Fruit fly (Drosophila melanogaster) whole organism, embryonic: ENCODE measurements around the gene mib2.

ENCODE experiments used
- Asciz ChIP-seq: fragments of 200-800 bp; sonication (Bioruptor generic); optimal IDR thresholded peaks from 2 replicates; lab custom pipeline; 2017; ENCODE audit warnings: missing biosample characterization, mild to moderate bottlenecking, missing genetic modification characterization, missing genetic modification reagents
- CG10543 ChIP-seq: fragments of 200-800 bp; sonication (Bioruptor generic); optimal IDR thresholded peaks from 3 replicates; lab custom pipeline; 2017; ENCODE audit warnings: missing biosample characterization, mild to moderate bottlenecking, missing genetic modification characterization, moderate library complexity
- CG10654 ChIP-seq: fragments of 200-800 bp; sonication (Bioruptor generic); optimal IDR thresholded peaks from 2 replicates; lab custom pipeline; 2016; ENCODE audit warnings: missing biosample characterization, missing genetic modification characterization
- CG12155 ChIP-seq: fragments of 200-800 bp; sonication (Bioruptor generic); optimal IDR thresholded peaks from 3 replicates; lab custom pipeline; 2016; ENCODE audit warnings: missing biosample characterization, missing genetic modification characterization
- CG12391 ChIP-seq: fragments of 200-800 bp; sonication (Bioruptor generic); optimal IDR thresholded peaks from 3 replicates; lab custom pipeline; 2018; ENCODE audit warnings: missing biosample characterization, mild to moderate bottlenecking, missing genetic modification characterization, moderate library complexity
- CG13287 ChIP-seq: fragments of 200-800 bp; sonication (Bioruptor generic); IDR thresholded peaks from 2 replicates; pipeline ENCODE4 v1.3.6; 2022; ENCODE audit warnings: missing biosample characterization, missing genetic modification characterization; ENCODE audit not compliant: partially characterized antibody
- CG14014 ChIP-seq: fragments of 200-800 bp; sonication (Bioruptor generic); IDR thresholded peaks from 2 replicates; pipeline ENCODE4 v1.3.6; 2022; ENCODE audit warnings: missing biosample characterization, missing genetic modification characterization
- CG15479 ChIP-seq: fragments of 200-800 bp; sonication (Bioruptor generic); optimal IDR thresholded peaks from 3 replicates; lab custom pipeline; 2019; ENCODE audit warnings: missing biosample characterization, mild to moderate bottlenecking, missing genetic modification characterization, moderate library complexity
- CG17385 ChIP-seq: fragments of 200-800 bp; sonication (Bioruptor generic); optimal IDR thresholded peaks from 3 replicates; lab custom pipeline; 2018; ENCODE audit warnings: missing biosample characterization, mild to moderate bottlenecking, missing genetic modification characterization
- CG17912 ChIP-seq: fragments of 200-800 bp; sonication (Bioruptor generic); optimal IDR thresholded peaks from 2 replicates; lab custom pipeline; 2018; ENCODE audit warnings: missing biosample characterization, mild to moderate bottlenecking, missing genetic modification characterization
- CG1832 ChIP-seq: fragments of 200-800 bp; sonication (Bioruptor generic); optimal IDR thresholded peaks from 2 replicates; lab custom pipeline; 2017; ENCODE audit warnings: missing biosample characterization, mild to moderate bottlenecking, missing genetic modification characterization, inconsistent platforms
- CG2202 ChIP-seq: fragments of 200-800 bp; sonication (Bioruptor generic); optimal IDR thresholded peaks from 2 replicates; lab custom pipeline; 2018; ENCODE audit warnings: missing biosample characterization, mild to moderate bottlenecking, missing genetic modification characterization
- CG2712 ChIP-seq: fragments of 200-800 bp; optimal IDR thresholded peaks from 3 replicates; lab custom pipeline; 2019; ENCODE audit warnings: missing biosample characterization, mild to moderate bottlenecking, missing genetic modification characterization, moderate library complexity
- CG2889 ChIP-seq: fragments of 200-800 bp; sonication (Bioruptor generic); IDR thresholded peaks from 3 replicates; pipeline ENCODE4 v1.3.6; 2022; ENCODE audit warnings: missing biosample characterization, missing genetic modification characterization
- CG3726 ChIP-seq: fragments of 200-800 bp; sonication (Bioruptor generic); IDR thresholded peaks from 3 replicates; pipeline ENCODE4, ENCODE4 v1.3.6; 2022; ENCODE audit warnings: missing biosample characterization, missing genetic modification characterization
- CG43689 ChIP-seq: fragments of 200-800 bp; sonication (Bioruptor generic); IDR thresholded peaks from 2 replicates; pipeline ENCODE4 v1.3.6; 2022; ENCODE audit warnings: missing biosample characterization, missing genetic modification characterization
- CG8765 ChIP-seq: fragments of 200-800 bp; sonication (Bioruptor generic); IDR thresholded peaks from 2 replicates; pipeline ENCODE4 v1.3.6; 2022; ENCODE audit warnings: missing biosample characterization, missing genetic modification characterization
- CTCF ChIP-seq: fragments of 200-800 bp; sonication (Bioruptor generic); optimal IDR thresholded peaks from 2 replicates; lab custom pipeline; 2017; ENCODE audit warnings: missing biosample characterization, mild to moderate bottlenecking, missing genetic modification characterization, moderate library complexity
- Chrac-16 ChIP-seq: fragments of 200-800 bp; sonication (Bioruptor generic); optimal IDR thresholded peaks from 3 replicates; lab custom pipeline; 2016; ENCODE audit warnings: missing biosample characterization, missing genetic modification characterization
- Dfd ChIP-seq, 2 experiments: fragments of >200 bp; optimal IDR thresholded peaks; 2 replicates each; lab custom pipeline; 2017; ENCODE audit warnings: missing biosample characterization in 2 of 2, missing genetic modification characterization in 2 of 2
- Dll ChIP-seq: fragments of 200-800 bp; sonication (Bioruptor generic); IDR thresholded peaks from 4 replicates; pipeline ENCODE4 v1.3.6; 2022; ENCODE audit warnings: missing biosample characterization, missing genetic modification characterization; ENCODE audit not compliant: partially characterized antibody
- Dref ChIP-seq: fragments of 200-800 bp; sonication (Bioruptor generic); IDR thresholded peaks from 2 replicates; pipeline ENCODE4 v1.3.6; 2022; ENCODE audit warnings: missing biosample characterization, missing genetic modification characterization
- Ets97D ChIP-seq: fragments of 200-800 bp; sonication (Bioruptor generic); optimal IDR thresholded peaks from 3 replicates; lab custom pipeline; 2016; ENCODE audit warnings: missing biosample characterization, missing genetic modification characterization
- H15 ChIP-seq: fragments of 200-800 bp; sonication (Bioruptor generic); IDR thresholded peaks from 3 replicates; pipeline ENCODE4 v1.3.6; 2022; ENCODE audit warnings: missing biosample characterization, missing genetic modification characterization
- Hmr ChIP-seq: fragments of 200-800 bp; sonication (Bioruptor generic); optimal IDR thresholded peaks from 3 replicates; lab custom pipeline; 2017; ENCODE audit warnings: mild to moderate bottlenecking, missing biosample characterization, missing genetic modification reagents, missing genetic modification characterization
- Hmx ChIP-seq: fragments of 200-800 bp; sonication (Bioruptor generic); optimal IDR thresholded peaks from 2 replicates; lab custom pipeline; 2016; ENCODE audit warnings: missing biosample characterization, missing genetic modification characterization
- NFAT ChIP-seq: fragments of 200-800 bp; sonication (Bioruptor generic); IDR thresholded peaks from 2 replicates; pipeline ENCODE4 v1.3.6; 2022; ENCODE audit warnings: missing biosample characterization, missing genetic modification characterization
- Six4 ChIP-seq: fragments of 200-800 bp; sonication (Bioruptor generic); optimal IDR thresholded peaks from 2 replicates; lab custom pipeline; 2016; ENCODE audit warnings: missing biosample characterization, missing genetic modification characterization
- TFAM ChIP-seq: fragments of 200-800 bp; sonication (Bioruptor generic); optimal IDR thresholded peaks from 2 replicates; lab custom pipeline; 2017; ENCODE audit warnings: missing biosample characterization, missing genetic modification characterization, inconsistent platforms
- ap ChIP-seq: fragments of 200-800 bp; sonication (Bioruptor generic); IDR thresholded peaks from 2 replicates; pipeline ENCODE4 v1.3.6; 2022; ENCODE audit warnings: missing biosample characterization, missing genetic modification characterization
- chinmo ChIP-seq: fragments of 200-800 bp; sonication (Bioruptor generic); IDR thresholded peaks from 4 replicates; pipeline ENCODE4 v1.3.6; 2022; ENCODE audit warnings: missing biosample characterization, missing genetic modification characterization; ENCODE audit not compliant: partially characterized antibody
- cwo ChIP-seq: fragments of 200-800 bp; sonication (Bioruptor generic); optimal IDR thresholded peaks from 3 replicates; lab custom pipeline; 2017; ENCODE audit warnings: missing biosample characterization, missing genetic modification characterization, mild to moderate bottlenecking, moderate library complexity, missing genetic modification reagents
- da ChIP-seq: fragments of 200-800 bp; sonication (Bioruptor generic); optimal IDR thresholded peaks from 2 replicates; lab custom pipeline; 2016; ENCODE audit warnings: missing biosample characterization, missing genetic modification characterization
- grau ChIP-seq: fragments of 200-800 bp; optimal IDR thresholded peaks from 3 replicates; lab custom pipeline; 2019; ENCODE audit warnings: missing biosample characterization, mild to moderate bottlenecking, missing genetic modification characterization, moderate library complexity
- gt ChIP-seq: fragments of 200-800 bp; sonication (Bioruptor generic); IDR thresholded peaks from 2 replicates; pipeline ENCODE4 v1.3.6; 2022; ENCODE audit warnings: missing biosample characterization, missing genetic modification characterization
- jigr1 ChIP-seq: fragments of 200-800 bp; sonication (Bioruptor generic); IDR thresholded peaks from 3 replicates; pipeline ENCODE4 v1.3.6; 2022; ENCODE audit warnings: missing biosample characterization, missing genetic modification characterization
- lbe ChIP-seq: fragments of 200-800 bp; sonication (Bioruptor generic); optimal IDR thresholded peaks from 2 replicates; lab custom pipeline; 2016; ENCODE audit warnings: missing biosample characterization, mild to moderate bottlenecking, missing genetic modification characterization
- lilli ChIP-seq: fragments of 200-800 bp; sonication (Bioruptor generic); optimal IDR thresholded peaks from 3 replicates; lab custom pipeline; 2016; ENCODE audit warnings: missing biosample characterization, missing genetic modification characterization
- nau ChIP-seq: fragments of 200-800 bp; sonication (Bioruptor generic); optimal IDR thresholded peaks from 3 replicates; lab custom pipeline; 2017; ENCODE audit warnings: missing biosample characterization, mild to moderate bottlenecking, missing genetic modification characterization, missing genetic modification reagents
- otp ChIP-seq: fragments of 200-800 bp; sonication (Bioruptor generic); IDR thresholded peaks from 3 replicates; pipeline ENCODE4, ENCODE4 v1.3.6; 2022; ENCODE audit warnings: missing biosample characterization, missing genetic modification characterization
- pum ChIP-seq: fragments of 200-800 bp; sonication (Bioruptor generic); optimal IDR thresholded peaks from 2 replicates; lab custom pipeline; 2016; ENCODE audit warnings: missing biosample characterization, missing genetic modification characterization
- sisA ChIP-seq: fragments of 200-800 bp; sonication (Bioruptor generic); IDR thresholded peaks from 2 replicates; pipeline ENCODE4 v1.3.6; 2022; ENCODE audit warnings: missing biosample characterization, missing genetic modification characterization
- slbo ChIP-seq: fragments of 200-800 bp; sonication (Bioruptor generic); IDR thresholded peaks from 2 replicates; pipeline ENCODE4 v1.3.6; 2022; ENCODE audit warnings: missing biosample characterization, missing genetic modification characterization
- so ChIP-seq: fragments of 200-800 bp; sonication (Bioruptor generic); IDR thresholded peaks from 3 replicates; pipeline ENCODE4 v1.3.6; 2022; ENCODE audit warnings: missing biosample characterization, missing genetic modification characterization
- sr ChIP-seq: fragments of 200-800 bp; sonication (Bioruptor generic); IDR thresholded peaks from 3 replicates; pipeline ENCODE4 v1.3.6; 2022; ENCODE audit warnings: missing biosample characterization, missing genetic modification characterization
- tgo ChIP-seq: fragments of 200-800 bp; sonication (Bioruptor generic); IDR thresholded peaks from 3 replicates; pipeline ENCODE4 v1.3.6; 2022; ENCODE audit warnings: missing biosample characterization, missing genetic modification characterization
- toy ChIP-seq: fragments of 200-800 bp; sonication (Bioruptor generic); IDR thresholded peaks from 2 replicates; pipeline ENCODE4 v1.3.6; 2022; ENCODE audit warnings: missing biosample characterization, missing genetic modification characterization
- trh ChIP-seq: fragments of 200-800 bp; sonication (Bioruptor generic); optimal IDR thresholded peaks from 2 replicates; lab custom pipeline; 2016; ENCODE audit warnings: missing biosample characterization, missing genetic modification characterization
- usp ChIP-seq: fragments of >200 bp; optimal IDR thresholded peaks from 2 replicates; lab custom pipeline; 2017; ENCODE audit warnings: missing biosample characterization, missing genetic modification characterization
- wor ChIP-seq: fragments of 200-800 bp; sonication (Bioruptor generic); IDR thresholded peaks from 2 replicates; pipeline ENCODE4 v1.3.6; 2022; ENCODE audit warnings: missing biosample characterization, missing genetic modification characterization
- yki ChIP-seq: fragments of >200 bp; optimal IDR thresholded peaks from 3 replicates; lab custom pipeline; 2018
- zen ChIP-seq: fragments of 200-800 bp; sonication (Bioruptor generic); optimal IDR thresholded peaks from 3 replicates; lab custom pipeline; 2018; ENCODE audit warnings: missing biosample characterization, mild to moderate bottlenecking, missing genetic modification characterization, moderate library complexity
- zen2 ChIP-seq: fragments of 200-800 bp; sonication (Bioruptor generic); IDR thresholded peaks from 3 replicates; pipeline ENCODE4 v1.3.6; 2022; ENCODE audit warnings: missing biosample characterization, missing genetic modification characterization; ENCODE audit not compliant: partially characterized antibody

The mib2 gene

DNA sequence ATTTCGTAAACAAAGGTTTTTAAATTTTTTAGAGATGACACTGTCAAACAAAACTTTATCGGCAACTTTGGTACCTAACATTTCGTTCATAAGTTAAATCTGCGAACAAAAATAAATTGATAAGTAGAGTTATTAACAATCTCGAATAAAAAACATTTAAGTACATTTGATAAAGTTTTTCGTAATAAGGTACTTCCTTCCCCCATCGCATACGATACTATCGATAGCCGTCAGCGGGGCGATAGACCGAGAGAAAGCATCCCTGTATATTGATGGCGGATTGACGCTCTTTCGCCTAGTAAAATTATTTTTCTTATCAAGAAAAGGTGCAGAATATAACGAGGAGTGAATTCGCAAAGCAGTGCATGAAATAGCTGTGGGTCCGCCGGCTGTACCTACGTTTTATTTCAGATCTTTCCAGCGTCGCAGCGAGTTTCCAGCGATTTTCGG is 10.9 kb downstream of the mib2 start, which contains the start of the genes Ttc19 and Acn (continued):
- 0 out of 2 replicates have a peak, but pooled peaks have one; percentile 40 for TF ChIP-seq gt
- TF ChIP-seq zen2 (GFP tag; lab: Robert Waterston, UW): peak; percentile 79; the same call in 2 of the 3 replicates
- TF ChIP-seq Dref (GFP tag; lab: Robert Waterston, UW): peak; percentile 92
- TF ChIP-seq lilli (GFP tag; lab: Kevin White, UChicago): peak; percentile 93
- TF ChIP-seq CG43689: 0 out of 2 replicates have a peak, but pooled peaks have one; percentile 9
- peak; percentile 88 for TF ChIP-seq CG10543 (GFP tag; lab: Kevin White, UChicago)
- peak; percentile 68 for TF ChIP-seq ap (GFP tag; lab: Robert Waterston, UW)
- 0 out of 3 replicates have a peak, but pooled peaks have one; percentile 17 for TF ChIP-seq sr (GFP tag; lab: Robert Waterston, UW)
- peak; percentile 61 for TF ChIP-seq CG10654 (GFP tag; lab: Kevin White, UChicago)
- TF ChIP-seq trh (GFP tag; lab: Kevin White, UChicago): peak; percentile 56
- peak; percentile 74 for TF ChIP-seq Six4 (GFP tag; lab: Kevin White, UChicago)
- TF ChIP-seq CG17912 (GFP tag; lab: Kevin White, UChicago): peak; percentile 59
- peak; percentile 86 for TF ChIP-seq tgo (GFP tag; lab: Robert Waterston, UW)
- TF ChIP-seq Chrac-16: peak; percentile 82
- no peak for TF ChIP-seq CG1832
- peak; percentile 62; the same call in 1 of the 3 replicates for TF ChIP-seq CG3726 (GFP tag; lab: Robert Waterston, UW)
- TF ChIP-seq toy (GFP tag; lab: Robert Waterston, UW): no peak
- peak; percentile 72 for TF ChIP-seq Hmx
- TF ChIP-seq Ets97D (GFP tag; lab: Kevin White, UChicago): peak; percentile 90
- peak; percentile 76 for TF ChIP-seq NFAT (GFP tag; lab: Robert Waterston, UW)
- TF ChIP-seq grau: peak; percentile 78
- TF ChIP-seq CTCF (GFP tag; lab: Kevin White, UChicago): peak; percentile 26
- peak; percentile 82 for TF ChIP-seq CG8765 (GFP tag; lab: Robert Waterston, UW)
- TF ChIP-seq da (GFP tag; lab: Kevin White, UChicago): peak; percentile 76
- peak; percentile 89 for TF ChIP-seq slbo (GFP tag; lab: Robert Waterston, UW)
- TF ChIP-seq nau (GFP tag; lab: Kevin White, UChicago): no peak
- peak; percentile 77 for TF ChIP-seq CG12155
- peak; percentile 86 for TF ChIP-seq chinmo (GFP tag; lab: Robert Waterston, UW)
- peak; percentile 98 for TF ChIP-seq Dll
- peak; percentile 94 for TF ChIP-seq CG12391 (tag; lab: Kevin White, UChicago)
- no peak for TF ChIP-seq Dfd (GFP tag; optimal IDR thresholded peaks at IDR 0.05; lab: Kevin White, UChicago)
- TF ChIP-seq CG14014: peak; percentile 78
- no peak for TF ChIP-seq Asciz (GFP tag; lab: Kevin White, UChicago)
- TF ChIP-seq jigr1 (GFP tag; lab: Robert Waterston, UW): no peak
- TF ChIP-seq cwo (GFP tag; lab: Kevin White, UChicago): peak; percentile 59
- TF ChIP-seq, all 482 proteins: peak for 398

DNA sequence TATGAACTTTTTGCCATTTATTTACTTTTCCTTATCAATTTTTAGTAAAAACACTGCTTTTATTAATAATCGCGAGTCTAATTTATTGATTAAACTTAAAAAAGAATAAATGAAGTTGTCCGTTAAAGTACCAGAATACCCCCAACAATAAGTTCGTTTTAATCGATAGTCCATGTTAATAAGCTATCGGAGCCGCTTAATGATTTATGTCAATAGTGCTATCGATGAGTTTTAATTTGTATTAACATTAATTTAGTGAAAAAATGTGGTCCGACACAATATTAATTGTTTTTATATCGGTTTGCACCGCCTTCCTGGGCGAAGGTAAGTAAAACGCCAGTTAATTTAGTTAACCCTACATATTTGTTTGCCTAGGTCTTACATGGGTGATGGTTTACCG is 14.7 kb downstream of the mib2 start, which contains the start of gene CG10470:
TSS of gene CG10470 (plus strand) at position 165 of the 400 bp plus-strand sequence.
- TF ChIP-seq otp (no peak), CG13287 (GFP tag; lab: Robert Waterston, UW) (peak; percentile 84), so (GFP tag; lab: Robert Waterston, UW) (no peak), CG2712 (tag; lab: Kevin White, UChicago) (peak; percentile 50), lbe (GFP tag; lab: Kevin White, UChicago) (no peak), yki (lab: Kevin White, UChicago) (no peak), CG43689 (no peak), CG2202 (tag; lab: Kevin White, UChicago) (no peak), CG17385 (peak; percentile 14), sisA (no peak), CG15479 (no peak), zen (peak; percentile 51), CG2889 (GFP tag; lab: Robert Waterston, UW) (no peak), Hmr (GFP tag; lab: Kevin White, UChicago) (no peak), usp (GFP tag; lab: Kevin White, UChicago) (no peak), pum (no peak), TFAM (GFP tag; lab: Kevin White, UChicago) (no peak), wor (GFP tag; lab: Robert Waterston, UW) (no peak), trh (GFP tag; lab: Kevin White, UChicago) (no peak), H15 (no peak)
